Worm (Caenorhabditis elegans) whole organism, L3 larva: Measurements from ENCODE around the gene str-247.

Source experiments
- R02D3.7 ChIP-seq: fragments of 150-350 bp; optimal IDR thresholded peaks from 2 replicates; lab custom pipeline; 2014; ENCODE audit warnings: missing biosample characterization, missing genetic modification characterization
- ZK546.5 ChIP-seq: sonication (generic microtip); optimal IDR thresholded peaks from 2 replicates; lab custom pipeline; 2017; ENCODE audit warnings: missing biosample characterization, missing genetic modification characterization
- ama-1 ChIP-seq: fragments of 150-350 bp; optimal IDR thresholded peaks from 2 replicates; lab custom pipeline; 2018
- egl-27 ChIP-seq: sonication (generic microtip); optimal IDR thresholded peaks from 4 replicates; lab custom pipeline; 2017; ENCODE audit warnings: missing biosample characterization, missing genetic modification reagents, missing genetic modification characterization
- fkh-10 ChIP-seq: sonication (generic microtip); optimal IDR thresholded peaks from 2 replicates; lab custom pipeline; 2017; ENCODE audit warnings: missing biosample characterization, missing genetic modification reagents, missing genetic modification characterization
- fos-1 ChIP-seq: fragments of 150-350 bp; optimal IDR thresholded peaks from 2 replicates; lab custom pipeline; 2014; ENCODE audit warnings: missing biosample characterization, missing genetic modification characterization
- lsy-12 ChIP-seq: sonication (generic microtip); optimal IDR thresholded peaks from 2 replicates; lab custom pipeline; 2016; ENCODE audit warnings: mild to moderate bottlenecking, missing genetic modification characterization, missing compliant biosample characterization
- nhr-23 ChIP-seq: fragments of 150-350 bp; optimal IDR thresholded peaks from 2 replicates; lab custom pipeline; 2014; ENCODE audit warnings: missing biosample characterization, missing genetic modification reagents, missing genetic modification characterization
- sea-2 ChIP-seq: fragments of 150-350 bp; sonication (generic microtip); optimal IDR thresholded peaks from 4 replicates; lab custom pipeline; 2014; ENCODE audit warnings: missing biosample characterization, missing genetic modification reagents, missing genetic modification characterization

ce11 chrV:3961235-3961634, 7.4 kb downstream of the str-247 start, which contains the start of gene cyp-34A6:
- no peak for TF ChIP-seq fkh-10 (GFP tag; lab: Kevin White, UChicago)
- TF ChIP-seq egl-27 (tag; lab: Kevin White, UChicago), result no peak
- TF ChIP-seq R02D3.7, result no peak
- no peak for TF ChIP-seq fos-1
- TF ChIP-seq ZK546.5, result no peak
- TF ChIP-seq sea-2, result no peak
- no peak for TF ChIP-seq ama-1 (lab: Kevin White, UChicago)
- no peak for TF ChIP-seq nhr-23 (tag; lab: Kevin White, UChicago)
- TF ChIP-seq lsy-12 (tag; lab: Kevin White, UChicago), result no peak
